Worm (Caenorhabditis elegans) whole organism, L2 larva: ENCODE measurements around the gene Y6G8.8.
"Not testable (repeated sequence)": the region's sequence is repeated elsewhere in the genome, so short reads cannot be mapped to it uniquely, and the experiment has no call there.

Experiments
- C34F6.9 ChIP-seq: fragments of 150-350 bp; optimal IDR thresholded peaks from 2 replicates; lab custom pipeline; 2014; ENCODE audit warnings: missing biosample characterization, missing genetic modification characterization
- F13H6.1 ChIP-seq: sonication (generic microtip); optimal IDR thresholded peaks from 2 replicates; lab custom pipeline; 2016; ENCODE audit warnings: missing genetic modification characterization, missing compliant biosample characterization
- Y55F3AM.14 ChIP-seq: fragments of 200-800 bp; sonication (Bioruptor generic); optimal IDR thresholded peaks from 2 replicates; lab custom pipeline; 2018; ENCODE audit warnings: mild to moderate bottlenecking, missing genetic modification characterization, missing compliant biosample characterization
- ZK546.5 ChIP-seq: sonication (generic microtip); optimal IDR thresholded peaks from 2 replicates; lab custom pipeline; 2017; ENCODE audit warnings: missing biosample characterization, missing genetic modification characterization
- alr-1 ChIP-seq: fragments of 150-350 bp; optimal IDR thresholded peaks from 2 replicates; lab custom pipeline; 2014; ENCODE audit warnings: missing biosample characterization, missing genetic modification characterization
- aly-2 ChIP-seq: fragments of 150-350 bp; optimal IDR thresholded peaks from 2 replicates; lab custom pipeline; 2014; ENCODE audit warnings: missing biosample characterization, missing genetic modification characterization
- blmp-1 ChIP-seq: sonication (generic microtip); optimal IDR thresholded peaks from 2 replicates; lab custom pipeline; 2017; ENCODE audit warnings: missing genetic modification characterization, mild to moderate bottlenecking, missing compliant biosample characterization, antibody characterized with exemption, moderate library complexity; ENCODE audit not compliant: insufficient read depth
- ceh-82 ChIP-seq: fragments of 150-350 bp; optimal IDR thresholded peaks from 2 replicates; lab custom pipeline; 2014; ENCODE audit warnings: missing biosample characterization, missing genetic modification characterization
- elt-3 ChIP-seq: sonication (generic microtip); optimal IDR thresholded peaks from 2 replicates; lab custom pipeline; 2017; ENCODE audit warnings: missing biosample characterization, missing genetic modification characterization
- fos-1 ChIP-seq: fragments of 150-350 bp; optimal IDR thresholded peaks from 2 replicates; lab custom pipeline; 2014; ENCODE audit warnings: missing biosample characterization, missing genetic modification characterization
- gmeb-1 ChIP-seq: fragments of 150-350 bp; optimal IDR thresholded peaks from 2 replicates; lab custom pipeline; 2014; ENCODE audit warnings: missing biosample characterization, missing genetic modification characterization
- lin-13 ChIP-seq: fragments of 150-350 bp; optimal IDR thresholded peaks from 2 replicates; lab custom pipeline; 2014; ENCODE audit warnings: missing biosample characterization, missing genetic modification reagents, missing genetic modification characterization
- lsy-2 ChIP-seq, 2 experiments: fragments of 150-350 bp in 1 of 2; sonication (generic microtip) in 1 of 2; optimal IDR thresholded peaks; 2 replicates each; lab custom pipeline; 2014 to 2017; ENCODE audit warnings: missing biosample characterization in 2 of 2, missing genetic modification characterization in 2 of 2
- mab-5 ChIP-seq: fragments of 150-350 bp; optimal IDR thresholded peaks from 2 replicates; lab custom pipeline; 2014; ENCODE audit warnings: missing biosample characterization, missing genetic modification characterization
- mdl-1 ChIP-seq, 2 experiments: fragments of 150-350 bp in 1 of 2; sonication (generic microtip) in 1 of 2; optimal IDR thresholded peaks; 2 replicates each; lab custom pipeline; 2017; ENCODE audit warnings: missing biosample characterization in 2 of 2, missing genetic modification characterization in 2 of 2
- nhr-11 ChIP-seq: fragments of 150-350 bp; optimal IDR thresholded peaks from 2 replicates; lab custom pipeline; 2014; ENCODE audit warnings: missing biosample characterization, missing genetic modification characterization
- nhr-12 ChIP-seq: fragments of 150-350 bp; optimal IDR thresholded peaks from 2 replicates; lab custom pipeline; 2014; ENCODE audit warnings: missing biosample characterization, missing genetic modification characterization
- nhr-23 ChIP-seq: fragments of 150-350 bp; optimal IDR thresholded peaks from 2 replicates; lab custom pipeline; 2014; ENCODE audit warnings: missing biosample characterization, missing genetic modification reagents, missing genetic modification characterization
- nhr-237 ChIP-seq: fragments of 150-350 bp; optimal IDR thresholded peaks from 2 replicates; lab custom pipeline; 2014; ENCODE audit warnings: missing biosample characterization, missing genetic modification characterization
- nhr-25 ChIP-seq: fragments of 150-350 bp; sonication (generic microtip); optimal IDR thresholded peaks from 3 replicates; lab custom pipeline; 2014; ENCODE audit warnings: missing biosample characterization, missing genetic modification characterization
- nhr-6 ChIP-seq: fragments of 150-350 bp; optimal IDR thresholded peaks from 2 replicates; lab custom pipeline; 2014; ENCODE audit warnings: missing biosample characterization, missing genetic modification characterization
- sem-4 ChIP-seq: fragments of 150-350 bp; optimal IDR thresholded peaks from 2 replicates; lab custom pipeline; 2014; ENCODE audit warnings: missing biosample characterization, missing genetic modification reagents, missing genetic modification characterization
- unc-62 ChIP-seq: fragments of 150-350 bp; optimal IDR thresholded peaks from 2 replicates; lab custom pipeline; 2014; ENCODE audit warnings: missing biosample characterization, missing genetic modification reagents, missing genetic modification characterization
- zag-1 ChIP-seq: fragments of 150-350 bp; optimal IDR thresholded peaks from 2 replicates; lab custom pipeline; 2014; ENCODE audit warnings: missing biosample characterization, missing genetic modification characterization
- ztf-1 ChIP-seq: fragments of 200-800 bp; sonication (Bioruptor generic); conservative IDR thresholded peaks from 2 replicates; pipeline ENCODE4 v1.3.6; 2022; ENCODE audit warnings: missing genetic modification characterization, missing compliant biosample characterization
- ztf-11 ChIP-seq: sonication (generic microtip); optimal IDR thresholded peaks from 2 replicates; lab custom pipeline; 2017; ENCODE audit warnings: missing biosample characterization, missing genetic modification characterization
- ztf-4 ChIP-seq: fragments of 150-350 bp; optimal IDR thresholded peaks from 2 replicates; lab custom pipeline; 2014; ENCODE audit warnings: missing biosample characterization, missing genetic modification characterization

The Y6G8.8 gene

ce11 chrV:17601520-17601919 lies 18.8 kb upstream of the Y6G8.8 start, which contains the start of gene ztf-25:
TSS of gene ztf-25 (plus strand) at chrV:17601820.
- TF ChIP-seq gmeb-1 (no peak), nhr-23 (tag; lab: Kevin White, UChicago) (no peak), ztf-11 (tag; lab: Kevin White, UChicago) (no peak), F13H6.1 (tag; lab: Kevin White, UChicago) (no peak), fos-1 (no peak), Y55F3AM.14 (GFP tag; lab: Kevin White, UChicago) (no peak), unc-62 (GFP tag; lab: Kevin White, UChicago) (no peak), blmp-1 (tag; lab: Kevin White, UChicago) (no peak), ZK546.5 (tag; lab: Kevin White, UChicago) (no peak), C34F6.9 (tag; lab: Kevin White, UChicago) (no peak)

ce11 chrV:17606050-17606449 lies 14.3 kb upstream of the Y6G8.8 start, which contains the start of gene Y6G8.16:
TSS of gene Y6G8.16 (plus strand) at chrV:17606350.
- TF ChIP-seq blmp-1 (tag; lab: Kevin White, UChicago); ztf-4 (tag; lab: Kevin White, UChicago); ztf-1 (GFP tag; lab: Robert Waterston, UW): not testable (repeated sequence)

DNA sequence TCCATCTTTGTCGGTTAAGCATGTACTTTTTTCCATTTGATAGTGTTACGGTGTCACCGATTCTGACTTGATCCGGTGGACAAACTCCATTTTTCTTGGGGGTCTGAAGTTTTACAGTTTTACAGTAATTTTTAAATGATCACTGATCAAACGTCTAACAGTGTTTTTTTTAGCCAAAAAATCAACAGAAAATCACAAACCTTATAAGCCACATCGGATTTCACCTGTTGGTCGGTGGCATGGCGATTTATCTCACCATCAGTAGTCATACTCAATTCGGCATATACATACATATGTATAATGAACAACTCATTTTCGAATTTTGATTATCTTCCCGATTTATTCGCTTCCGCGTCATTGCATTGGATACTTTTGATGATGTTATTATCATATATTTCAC lies 12.6 kb upstream of the Y6G8.8 start, which contains the start of gene srz-91:
srz-91 (plus strand) TSS at position 301 of the 400 bp plus-strand sequence.
- TF ChIP-seq zag-1 (tag; lab: Kevin White, UChicago) (no peak), blmp-1 (tag; lab: Kevin White, UChicago) (no peak), elt-3 (tag; lab: Kevin White, UChicago) (no peak), ztf-1 (GFP tag; lab: Robert Waterston, UW) (no peak), nhr-237 (tag; lab: Kevin White, UChicago) (no peak), unc-62 (GFP tag; lab: Kevin White, UChicago) (no peak), alr-1 (tag; lab: Kevin White, UChicago) (no peak), Y55F3AM.14 (GFP tag; lab: Kevin White, UChicago) (no peak), lin-13 (GFP tag; lab: Kevin White, UChicago) (no peak), nhr-6 (tag; lab: Kevin White, UChicago) (no peak), nhr-25 (tag; lab: Kevin White, UChicago) (no peak), nhr-12 (tag; lab: Kevin White, UChicago) (no peak), sem-4 (tag; lab: Kevin White, UChicago) (no peak), ceh-82 (no peak), lsy-2 (tag; optimal IDR thresholded peaks at IDR 0.05; lab: Kevin White, UChicago) (no peak)
- TF ChIP-seq, all 48 proteins: peak for 0

ce11 chrV:17610503-17610902 lies 9.9 kb upstream of the Y6G8.8 start, which contains the start of gene Y6G8.15:
TSS of gene Y6G8.15 (minus strand) at chrV:17610603.
- TF ChIP-seq nhr-237 (tag; lab: Kevin White, UChicago); aly-2; mdl-1 (tag; optimal IDR thresholded peaks at IDR 0.05; lab: Kevin White, UChicago): not testable (repeated sequence)

ce11 chrV:17614251-17614650 lies 6.1 kb upstream of the Y6G8.8 start, which contains the start of gene Y6G8.14:
TSS of gene Y6G8.14 (minus strand) at chrV:17614351.
- TF ChIP-seq ztf-1 (GFP tag; lab: Robert Waterston, UW): no peak
- TF ChIP-seq nhr-6 (tag; lab: Kevin White, UChicago): no peak

ce11 chrV:17615609-17616008 lies 4.8 kb upstream of the Y6G8.8 start, which contains the start of gene Y6G8.5:
TSS of gene Y6G8.5 (minus strand) at chrV:17615709.
- peak; percentile 11 for TF ChIP-seq fos-1
- no peak for TF ChIP-seq nhr-25 (tag; lab: Kevin White, UChicago)

DNA sequence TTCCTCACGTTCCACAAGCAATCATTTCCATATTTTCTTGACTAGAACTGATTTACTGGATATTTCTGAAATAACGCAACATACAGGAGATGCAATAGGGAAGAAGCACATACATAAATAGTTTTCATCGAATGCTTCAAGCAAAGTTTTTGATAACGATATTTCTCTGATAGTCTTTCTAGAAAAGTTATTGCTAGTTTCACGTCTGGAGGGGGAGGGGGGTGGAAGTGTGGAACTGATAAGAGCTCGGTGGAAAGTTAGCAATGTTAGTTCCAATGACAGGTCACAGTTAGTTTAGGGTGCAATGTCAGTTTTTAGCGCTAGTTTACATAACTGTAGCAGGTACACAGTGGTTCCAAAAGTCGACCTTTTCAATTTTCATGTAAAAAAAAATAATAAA lies 3.6 kb upstream of the Y6G8.8 start, which contains the start of gene Y6G8.6:
Y6G8.6 (minus strand) TSS at position 98 of the 400 bp plus-strand sequence.
- TF ChIP-seq nhr-6 (tag; lab: Kevin White, UChicago) (no peak), aly-2 (no peak), mab-5 (tag; lab: Kevin White, UChicago) (no peak), nhr-23 (tag; lab: Kevin White, UChicago) (no peak), fos-1 (peak; percentile 77), nhr-11 (tag; lab: Kevin White, UChicago) (no peak)
